Worm (Caenorhabditis elegans) whole organism, midembryonic: ENCODE results near the gene ZK616.2.

Source experiments
- flt-1 ChIP-seq: fragments of 200-800 bp; sonication (Bioruptor generic); IDR thresholded peaks from 2 replicates; pipeline ENCODE4 v1.3.6; 2022; ENCODE audit warnings: missing genetic modification characterization, missing compliant biosample characterization
- ref-1 ChIP-seq: fragments of 200-800 bp; sonication (Bioruptor generic); conservative IDR thresholded peaks from 2 replicates; pipeline ENCODE4 v1.3.6; 2022; ENCODE audit warnings: missing genetic modification reagents, missing genetic modification characterization, missing compliant biosample characterization
- tab-1 ChIP-seq: fragments of 200-800 bp; sonication (Bioruptor generic); IDR thresholded peaks from 2 replicates; pipeline ENCODE4 v1.3.6; 2022; ENCODE audit warnings: missing genetic modification characterization, missing compliant biosample characterization
- ztf-23 ChIP-seq: fragments of 200-800 bp; sonication (Bioruptor generic); IDR thresholded peaks from 2 replicates; pipeline ENCODE4 v1.3.6; 2022; ENCODE audit warnings: missing genetic modification reagents, missing genetic modification characterization, missing compliant biosample characterization

ce11 chrIV:5411120-5411519 lies 13.5 kb downstream of the ZK616.2 start, which contains the start of gene ZK616.65:
- TF ChIP-seq ztf-23 (GFP tag; lab: Robert Waterston, UW) (no peak), flt-1 (GFP tag; lab: Robert Waterston, UW) (no peak), tab-1 (GFP tag; lab: Robert Waterston, UW) (no peak), ref-1 (GFP tag; lab: Robert Waterston, UW) (no peak)
